Worm (Caenorhabditis elegans) whole organism, L3 larva: ENCODE data around the gene F16G10.11.

Experiments
- R02D3.7 ChIP-seq: fragments of 150-350 bp; optimal IDR thresholded peaks from 2 replicates; lab custom pipeline; 2014; ENCODE audit warnings: missing biosample characterization, missing genetic modification characterization
- ZK546.5 ChIP-seq: sonication (generic microtip); optimal IDR thresholded peaks from 2 replicates; lab custom pipeline; 2017; ENCODE audit warnings: missing biosample characterization, missing genetic modification characterization
- aly-2 ChIP-seq: fragments of 150-350 bp; optimal IDR thresholded peaks from 2 replicates; lab custom pipeline; 2014; ENCODE audit warnings: missing biosample characterization, missing genetic modification characterization
- ceh-16 ChIP-seq: sonication (generic microtip); optimal IDR thresholded peaks from 2 replicates; lab custom pipeline; 2017; ENCODE audit warnings: missing biosample characterization, missing genetic modification characterization
- ceh-9 ChIP-seq: sonication (generic microtip); optimal IDR thresholded peaks from 2 replicates; lab custom pipeline; 2018; ENCODE audit warnings: missing biosample characterization, missing genetic modification characterization
- egl-27 ChIP-seq: sonication (generic microtip); optimal IDR thresholded peaks from 4 replicates; lab custom pipeline; 2017; ENCODE audit warnings: missing biosample characterization, missing genetic modification reagents, missing genetic modification characterization
- egl-5 ChIP-seq: fragments of 150-350 bp; optimal IDR thresholded peaks from 2 replicates; lab custom pipeline; 2017; ENCODE audit warnings: missing biosample characterization, missing genetic modification reagents, missing genetic modification characterization, inconsistent platforms
- elt-1 ChIP-seq: fragments of 150-350 bp; optimal IDR thresholded peaks from 2 replicates; lab custom pipeline; 2014; ENCODE audit warnings: missing biosample characterization, missing genetic modification characterization
- elt-2 ChIP-seq: sonication (generic microtip); optimal IDR thresholded peaks from 2 replicates; lab custom pipeline; 2016; ENCODE audit warnings: missing genetic modification reagents, mild to moderate bottlenecking, missing genetic modification characterization, missing compliant biosample characterization
- elt-3 ChIP-seq, 3 experiments: fragments of 150-350 bp in 1 of 3; sonication (generic microtip) in 2 of 3; optimal IDR thresholded peaks; 2 replicates in 2 of 3; 4 replicates in 1 of 3; lab custom pipeline; 2014 to 2017; ENCODE audit warnings: missing biosample characterization in 3 of 3, missing genetic modification characterization in 3 of 3
- fos-1 ChIP-seq: fragments of 150-350 bp; optimal IDR thresholded peaks from 2 replicates; lab custom pipeline; 2014; ENCODE audit warnings: missing biosample characterization, missing genetic modification characterization
- hmg-11 ChIP-seq: sonication (generic microtip); optimal IDR thresholded peaks from 2 replicates; lab custom pipeline; 2016; ENCODE audit warnings: missing genetic modification characterization, missing compliant biosample characterization
- jun-1 ChIP-seq: fragments of 150-350 bp; optimal IDR thresholded peaks from 2 replicates; lab custom pipeline; 2014; ENCODE audit warnings: missing biosample characterization, missing genetic modification reagents, missing genetic modification characterization
- lin-39 ChIP-seq: fragments of 150-350 bp; optimal IDR thresholded peaks from 2 replicates; lab custom pipeline; 2018; ENCODE audit warnings: missing biosample characterization, missing genetic modification reagents, missing genetic modification characterization
- lsy-12 ChIP-seq: sonication (generic microtip); optimal IDR thresholded peaks from 2 replicates; lab custom pipeline; 2016; ENCODE audit warnings: mild to moderate bottlenecking, missing genetic modification characterization, missing compliant biosample characterization
- mml-1 ChIP-seq: fragments of 150-350 bp; sonication (generic microtip); optimal IDR thresholded peaks from 3 replicates; lab custom pipeline; 2014; ENCODE audit warnings: missing biosample characterization, missing genetic modification characterization
- nfya-1 ChIP-seq: sonication (generic microtip); optimal IDR thresholded peaks from 2 replicates; lab custom pipeline; 2017; ENCODE audit warnings: missing genetic modification characterization, mild to moderate bottlenecking, missing compliant biosample characterization, antibody characterized with exemption, moderate library complexity; ENCODE audit not compliant: insufficient read depth
- nhr-11 ChIP-seq: fragments of 150-350 bp; optimal IDR thresholded peaks from 2 replicates; lab custom pipeline; 2014; ENCODE audit warnings: missing biosample characterization, missing genetic modification characterization
- nhr-12 ChIP-seq: fragments of 150-350 bp; optimal IDR thresholded peaks from 2 replicates; lab custom pipeline; 2014; ENCODE audit warnings: missing biosample characterization, missing genetic modification characterization
- nhr-23 ChIP-seq: fragments of 150-350 bp; optimal IDR thresholded peaks from 2 replicates; lab custom pipeline; 2014; ENCODE audit warnings: missing biosample characterization, missing genetic modification reagents, missing genetic modification characterization
- nhr-237 ChIP-seq: fragments of 150-350 bp; optimal IDR thresholded peaks from 2 replicates; lab custom pipeline; 2014; ENCODE audit warnings: missing biosample characterization, missing genetic modification characterization
- nhr-25 ChIP-seq: sonication (generic microtip); optimal IDR thresholded peaks from 2 replicates; lab custom pipeline; 2017; ENCODE audit warnings: missing biosample characterization, missing genetic modification characterization
- nhr-28 ChIP-seq: fragments of 150-350 bp; optimal IDR thresholded peaks from 2 replicates; lab custom pipeline; 2014; ENCODE audit warnings: missing biosample characterization, missing genetic modification characterization
- nhr-43 ChIP-seq: sonication (generic microtip); optimal IDR thresholded peaks from 2 replicates; lab custom pipeline; 2016; ENCODE audit warnings: mild to moderate bottlenecking, missing genetic modification characterization, missing compliant biosample characterization; ENCODE audit not compliant: poor library complexity, severe bottlenecking
- nhr-67 ChIP-seq: fragments of 150-350 bp; optimal IDR thresholded peaks from 2 replicates; lab custom pipeline; 2014; ENCODE audit warnings: missing biosample characterization, missing genetic modification characterization
- nhr-76 ChIP-seq: fragments of 150-350 bp; sonication (generic microtip); optimal IDR thresholded peaks from 5 replicates; lab custom pipeline; 2014; ENCODE audit warnings: missing biosample characterization, missing genetic modification characterization
- nhr-77 ChIP-seq: fragments of 150-350 bp; optimal IDR thresholded peaks from 2 replicates; lab custom pipeline; 2014; ENCODE audit warnings: missing biosample characterization, missing genetic modification characterization
- pha-4 ChIP-seq: fragments of 150-350 bp; optimal IDR thresholded peaks from 2 replicates; lab custom pipeline; 2014; ENCODE audit warnings: missing biosample characterization, missing genetic modification reagents, missing genetic modification characterization
- pqm-1 ChIP-seq: fragments of 150-350 bp; optimal IDR thresholded peaks from 2 replicates; lab custom pipeline; 2017; ENCODE audit warnings: missing biosample characterization, missing genetic modification characterization, inconsistent platforms
- sea-2 ChIP-seq: fragments of 150-350 bp; sonication (generic microtip); optimal IDR thresholded peaks from 4 replicates; lab custom pipeline; 2014; ENCODE audit warnings: missing biosample characterization, missing genetic modification reagents, missing genetic modification characterization
- skn-1 ChIP-seq: fragments of 150-350 bp; optimal IDR thresholded peaks from 2 replicates; lab custom pipeline; 2014; ENCODE audit warnings: missing biosample characterization, missing genetic modification characterization
- snpc-4 ChIP-seq: fragments of 150-350 bp; optimal IDR thresholded peaks from 2 replicates; lab custom pipeline; 2014; ENCODE audit warnings: missing biosample characterization, missing genetic modification characterization
- unc-39 ChIP-seq: sonication (generic microtip); optimal IDR thresholded peaks from 4 replicates; lab custom pipeline; 2017; ENCODE audit warnings: missing biosample characterization, missing genetic modification characterization
- zag-1 ChIP-seq: fragments of 150-350 bp; optimal IDR thresholded peaks from 2 replicates; lab custom pipeline; 2014; ENCODE audit warnings: missing biosample characterization, missing genetic modification characterization
- ztf-11 ChIP-seq: fragments of 150-350 bp; optimal IDR thresholded peaks from 2 replicates; lab custom pipeline; 2014; ENCODE audit warnings: missing biosample characterization, missing genetic modification characterization
- ztf-4 ChIP-seq: fragments of 150-350 bp; optimal IDR thresholded peaks from 2 replicates; lab custom pipeline; 2014; ENCODE audit warnings: missing biosample characterization, missing genetic modification characterization

Gene F16G10.11

ce11 chrII:2390884-2391283 lies 2.8 kb downstream of the F16G10.11 start, which contains the start of gene F16G10.10:
Gene F16G10.10 (minus strand): TSS chrII:2390984.
- no peak for TF ChIP-seq mml-1 (tag; lab: Kevin White, UChicago)
- TF ChIP-seq egl-5 (tag; lab: Kevin White, UChicago) = no peak
- no peak for TF ChIP-seq nhr-67 (tag; lab: Kevin White, UChicago)
- TF ChIP-seq nhr-25 (tag; lab: Kevin White, UChicago) = no peak
- TF ChIP-seq elt-3 (tag; optimal IDR thresholded peaks at IDR 0.05; lab: Kevin White, UChicago) = no peak
- no peak for TF ChIP-seq R02D3.7 (tag; lab: Kevin White, UChicago)

- TF ChIP-seq nhr-23 (tag; lab: Kevin White, UChicago) (no peak), nhr-237 (tag; lab: Kevin White, UChicago) (no peak), nhr-25 (tag; lab: Kevin White, UChicago) (no peak), nhr-67 (tag; lab: Kevin White, UChicago) (no peak), mml-1 (tag; lab: Kevin White, UChicago) (no peak), ztf-4 (no peak), zag-1 (no peak), egl-27 (tag; lab: Kevin White, UChicago) (no peak), lsy-12 (no peak), nhr-77 (tag; lab: Kevin White, UChicago) (no peak), nfya-1 (tag; lab: Kevin White, UChicago) (no peak), nhr-43 (tag; lab: Kevin White, UChicago) (no peak), lin-39 (tag; lab: Kevin White, UChicago) (no peak)
These were observed 8.2 kb downstream of the F16G10.11 start, which contains the start of gene F16G10.9 for ce11 chrII:2385495-2385894. Gene F16G10.9 (minus strand): TSS chrII:2385595.

ce11 chrII:2383334-2383733 lies 10.4 kb downstream of the F16G10.11 start, which contains the start of gene F16G10.8:
Gene F16G10.8 (minus strand): TSS chrII:2383434.
- TF ChIP-seq elt-1 = no peak
- TF ChIP-seq nhr-11 (tag; lab: Kevin White, UChicago) = no peak
- TF ChIP-seq mml-1 (tag; lab: Kevin White, UChicago) = no peak
- no peak for TF ChIP-seq jun-1 (tag; lab: Kevin White, UChicago)
- no peak for TF ChIP-seq egl-5 (tag; lab: Kevin White, UChicago)
- TF ChIP-seq nhr-77 (tag; lab: Kevin White, UChicago) = no peak

- TF ChIP-seq nhr-12 (tag; lab: Kevin White, UChicago) (no peak), nfya-1 (tag; lab: Kevin White, UChicago) (peak; percentile 38)
- TF ChIP-seq, all 47 proteins: peak for 1
These were observed 13.5 kb downstream of the F16G10.11 start, which contains the start of gene F16G10.7 for ce11 chrII:2380174-2380573. Gene F16G10.7 (minus strand): TSS chrII:2380274.

- TF ChIP-seq egl-27 (tag; lab: Kevin White, UChicago) = no peak
- no peak for TF ChIP-seq pqm-1 (tag; lab: Kevin White, UChicago)
- no peak for TF ChIP-seq sea-2 (GFP tag; lab: Kevin White, UChicago)
- TF ChIP-seq nhr-43 (tag; lab: Kevin White, UChicago) = no peak
- TF ChIP-seq nhr-76 (tag; lab: Kevin White, UChicago) = no peak
- TF ChIP-seq nhr-23 (tag; lab: Kevin White, UChicago) = no peak
- TF ChIP-seq ceh-9 (tag; lab: Kevin White, UChicago) = no peak
- no peak for TF ChIP-seq snpc-4 (tag; lab: Kevin White, UChicago)
- TF ChIP-seq ztf-11 (tag; lab: Kevin White, UChicago) = no peak
- no peak for TF ChIP-seq aly-2
- TF ChIP-seq R02D3.7 (tag; lab: Kevin White, UChicago) = no peak
- no peak for TF ChIP-seq nhr-237 (tag; lab: Kevin White, UChicago)
- TF ChIP-seq ceh-16 (tag; lab: Kevin White, UChicago) = no peak
- no peak for TF ChIP-seq nhr-77 (tag; lab: Kevin White, UChicago)
- TF ChIP-seq skn-1 (tag; lab: Kevin White, UChicago) = no peak
These were observed 14.0 kb downstream of the F16G10.11 start for ce11 chrII:2379673-2380072.

ce11 chrII:2378465-2379009 lies 15.2 kb downstream of the F16G10.11 start:
- no peak for TF ChIP-seq ZK546.5 (tag; lab: Kevin White, UChicago)
- TF ChIP-seq nhr-12 (tag; lab: Kevin White, UChicago) = no peak
- no peak for TF ChIP-seq sea-2 (GFP tag; lab: Kevin White, UChicago)
- TF ChIP-seq hmg-11 (tag; lab: Kevin White, UChicago) = no peak
- peak; percentile 100 for TF ChIP-seq elt-2 (tag; lab: Kevin White, UChicago)
- peak; percentile 99 for TF ChIP-seq jun-1 (tag; lab: Kevin White, UChicago)
- TF ChIP-seq nhr-23 (tag; lab: Kevin White, UChicago) = no peak
- TF ChIP-seq nhr-237 (tag; lab: Kevin White, UChicago) = no peak
- TF ChIP-seq ceh-9 (tag; lab: Kevin White, UChicago) = no peak
- no peak for TF ChIP-seq ceh-16 (tag; lab: Kevin White, UChicago)
- no peak for TF ChIP-seq elt-3 (tag; optimal IDR thresholded peaks at IDR 0.05; lab: Kevin White, UChicago)
- TF ChIP-seq pqm-1 (tag; lab: Kevin White, UChicago) = peak; percentile 98
- TF ChIP-seq nhr-67 (tag; lab: Kevin White, UChicago) = no peak
- peak; percentile 91 for TF ChIP-seq lsy-12
- TF ChIP-seq nhr-43 (tag; lab: Kevin White, UChicago) = no peak
- no peak for TF ChIP-seq nhr-11 (tag; lab: Kevin White, UChicago)
- no peak for TF ChIP-seq nhr-76 (tag; lab: Kevin White, UChicago)
- no peak for TF ChIP-seq skn-1 (tag; lab: Kevin White, UChicago)
- peak; percentile 79 for TF ChIP-seq pha-4 (tag; lab: Kevin White, UChicago)
- no peak for TF ChIP-seq unc-39 (tag; lab: Kevin White, UChicago)
- peak; percentile 93 for TF ChIP-seq egl-27 (tag; lab: Kevin White, UChicago)
- TF ChIP-seq zag-1 = no peak
- no peak for TF ChIP-seq nhr-28 (tag; lab: Kevin White, UChicago)
- no peak for TF ChIP-seq nfya-1 (tag; lab: Kevin White, UChicago)
- peak; percentile 80 for TF ChIP-seq fos-1 (tag; lab: Kevin White, UChicago)
